Worm (Caenorhabditis elegans) whole organism, dauer: ENCODE measurements around the gene Y50E8A.10.
"Not testable (repeated sequence)": the region's sequence is repeated elsewhere in the genome, so short reads cannot be mapped to it uniquely, and the experiment has no call there.

Experiments
- unc-62 ChIP-seq: sonication (generic microtip); optimal IDR thresholded peaks from 2 replicates; lab custom pipeline; 2017; ENCODE audit warnings: missing biosample characterization, missing genetic modification reagents, missing genetic modification characterization

Gene Y50E8A.10

ce11 chrV:14793043-14793442 lies 13.2 kb downstream of the Y50E8A.10 start:
- TF ChIP-seq unc-62 (GFP tag; lab: Kevin White, UChicago) = no peak

- TF ChIP-seq unc-62 (GFP tag; lab: Kevin White, UChicago) = no peak
These were observed 18.1 kb downstream of the Y50E8A.10 start for ce11 chrV:14797886-14798285.

- TF ChIP-seq unc-62 (GFP tag; lab: Kevin White, UChicago) = no peak
These were observed 20.6 kb downstream of the Y50E8A.10 start for ce11 chrV:14800402-14800801.

ce11 chrV:14806204-14806737 lies 26.5 kb downstream of the Y50E8A.10 start:
- TF ChIP-seq unc-62 (GFP tag; lab: Kevin White, UChicago) = no peak

ce11 chrV:14813566-14813965 lies 33.8 kb downstream of the Y50E8A.10 start:
- no peak for TF ChIP-seq unc-62 (GFP tag; lab: Kevin White, UChicago)

- TF ChIP-seq unc-62 (GFP tag; lab: Kevin White, UChicago) = no peak
These were observed 35.7 kb downstream of the Y50E8A.10 start, which contains the start of gene rin-1 for ce11 chrV:14815500-14815899. Gene rin-1 (minus strand): TSS chrV:14815600.

- no peak for TF ChIP-seq unc-62 (GFP tag; lab: Kevin White, UChicago)
These were observed 40.5 kb downstream of the Y50E8A.10 start for ce11 chrV:14820314-14820713.

ce11 chrV:14821553-14821952 lies 41.8 kb downstream of the Y50E8A.10 start, which contains the start of gene W06A7.2:
Gene W06A7.2 (plus strand): TSS chrV:14821853.
- no peak for TF ChIP-seq unc-62 (GFP tag; lab: Kevin White, UChicago)

- no peak for TF ChIP-seq unc-62 (GFP tag; lab: Kevin White, UChicago)
These were observed 44.3 kb downstream of the Y50E8A.10 start, which contains the start of gene W06A7.4 for ce11 chrV:14824124-14824523. Gene W06A7.4 (plus strand): TSS chrV:14824424.

- not testable (repeated sequence) for TF ChIP-seq unc-62 (GFP tag; lab: Kevin White, UChicago)
These were observed 47.2 kb downstream of the Y50E8A.10 start, which contains the start of gene nspa-8 for ce11 chrV:14826952-14827351. Gene nspa-8 (minus strand): TSS chrV:14827052.

- no peak for TF ChIP-seq unc-62 (GFP tag; lab: Kevin White, UChicago)
These were observed 48.6 kb downstream of the Y50E8A.10 start for ce11 chrV:14828407-14828806.
